Worm (Caenorhabditis elegans) whole organism, midembryonic: ENCODE measurements around the gene sec-16A.2.

Experiments
- T22C8.4 ChIP-seq: fragments of 200-800 bp; sonication (Bioruptor generic); IDR thresholded peaks from 2 replicates; pipeline ENCODE4 v1.3.6; 2022; ENCODE audit warnings: missing genetic modification characterization, missing compliant biosample characterization
- flt-1 ChIP-seq: fragments of 200-800 bp; sonication (Bioruptor generic); IDR thresholded peaks from 2 replicates; pipeline ENCODE4 v1.3.6; 2022; ENCODE audit warnings: missing genetic modification characterization, missing compliant biosample characterization
- med-1 ChIP-seq: sonication (generic microtip); optimal IDR thresholded peaks from 2 replicates; lab custom pipeline; 2017; ENCODE audit warnings: missing genetic modification characterization, mild to moderate bottlenecking, missing compliant biosample characterization, antibody characterized with exemption, missing genetic modification reagents; ENCODE audit not compliant: insufficient read depth

- TF ChIP-seq flt-1 (GFP tag; lab: Robert Waterston, UW) (no peak), med-1 (GFP tag; lab: Kevin White, UChicago) (no peak), T22C8.4 (GFP tag; lab: Robert Waterston, UW) (no peak)
Measured at ce11 chrX:8311590-8311989, 24.5 kb downstream of the sec-16A.2 start.
